Worm (Caenorhabditis elegans): ENCODE measurements around the gene his-48.

his-48 gene

ce11 chrIV:11371645-11372044 is 47.1 kb downstream of the his-48 start, which contains the start of gene sec-31:
Gene sec-31 (minus strand): TSS chrIV:11371792.
- TF ChIP-seq med-1 (GFP tag; optimal IDR thresholded peaks at IDR 0.05; ENCODE audit: insufficient read depth): no peak
- TF ChIP-seq T22C8.4 (GFP tag; IDR thresholded peaks at IDR 0.05): no peak
- no peak for TF ChIP-seq cog-1 (tag; optimal IDR thresholded peaks at IDR 0.05)
- no peak for TF ChIP-seq ref-1 (GFP tag; conservative IDR thresholded peaks at IDR 0.05)
- TF ChIP-seq ztf-23 (GFP tag; IDR thresholded peaks at IDR 0.05): no peak
- TF ChIP-seq klf-2 (GFP tag; conservative IDR thresholded peaks at IDR 0.05): no peak
- no peak for TF ChIP-seq ztf-29 (GFP tag; IDR thresholded peaks at IDR 0.05)
- TF ChIP-seq flt-1 (GFP tag; IDR thresholded peaks at IDR 0.05): no peak
- TF ChIP-seq tab-1 (GFP tag; IDR thresholded peaks at IDR 0.05): no peak

- TF ChIP-seq ztf-29 (GFP tag; IDR thresholded peaks at IDR 0.05): no peak
- TF ChIP-seq ref-1 (GFP tag; conservative IDR thresholded peaks at IDR 0.05): no peak
- TF ChIP-seq med-1 (GFP tag; optimal IDR thresholded peaks at IDR 0.05; ENCODE audit: insufficient read depth): no peak
- TF ChIP-seq klf-2 (GFP tag; conservative IDR thresholded peaks at IDR 0.05): no peak
- no peak for TF ChIP-seq ztf-23 (GFP tag; IDR thresholded peaks at IDR 0.05)
- no peak for TF ChIP-seq flt-1 (GFP tag; IDR thresholded peaks at IDR 0.05)
- TF ChIP-seq T22C8.4 (GFP tag; IDR thresholded peaks at IDR 0.05): no peak
- no peak for TF ChIP-seq tab-1 (GFP tag; IDR thresholded peaks at IDR 0.05)
- TF ChIP-seq cog-1 (tag; optimal IDR thresholded peaks at IDR 0.05): no peak
These were observed 47.9 kb downstream of the his-48 start, which contains the start of gene cbd-1 for ce11 chrIV:11372366-11372997. Gene cbd-1 (plus strand): TSS chrIV:11372991.
